Worm (Caenorhabditis elegans): Measurements from ENCODE around the gene F02A9.1.

The F02A9.1 gene

DNA sequence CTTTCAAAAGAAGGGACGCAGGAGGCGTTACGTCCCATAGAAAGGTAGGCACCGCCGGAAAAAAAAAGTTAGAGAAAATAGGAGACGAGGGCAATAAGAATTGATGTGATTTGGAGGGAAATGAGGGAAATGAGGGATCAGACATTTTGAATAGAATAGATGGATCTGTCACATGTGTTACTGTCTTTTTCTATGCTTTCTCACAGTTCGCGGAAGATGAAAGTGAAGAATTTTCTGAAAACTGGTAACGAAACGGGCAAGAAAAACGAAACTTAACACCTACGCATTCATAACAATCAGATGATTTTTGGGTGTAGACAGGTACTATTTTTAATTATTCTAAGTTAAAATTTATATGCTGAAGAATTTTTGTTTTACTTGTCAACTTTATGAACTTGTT is 40.0 kb downstream of the F02A9.1 start, which contains the start of gene R107.9:
TSS of gene R107.9 (plus strand) at position 301 of the 400 bp plus-strand sequence.
- TF ChIP-seq lin-29 (GFP tag; IDR thresholded peaks at IDR 0.05): no peak
- no peak for TF ChIP-seq hlh-30 (tag; optimal IDR thresholded peaks at IDR 0.05; ENCODE audit: insufficient read depth)
- TF ChIP-seq mxl-2 (GFP tag; conservative IDR thresholded peaks at IDR 0.05): no peak
- no peak for TF ChIP-seq lin-15B (tag; optimal IDR thresholded peaks at IDR 0.05)
- TF ChIP-seq zfp-2 (tag; optimal IDR thresholded peaks at IDR 0.05): no peak
- TF ChIP-seq vab-7 (GFP tag; IDR thresholded peaks at IDR 0.05): no peak
- TF ChIP-seq zfp-3 (GFP tag; conservative IDR thresholded peaks at IDR 0.05): no peak
- no peak for TF ChIP-seq unc-39 (tag; optimal IDR thresholded peaks at IDR 0.05)
- no peak for TF ChIP-seq zip-2 (tag; optimal IDR thresholded peaks at IDR 0.05)
- TF ChIP-seq daf-8 (GFP tag; IDR thresholded peaks at IDR 0.05): no peak
- TF ChIP-seq fkh-10 (GFP tag; optimal IDR thresholded peaks at IDR 0.05): no peak
- no peak for TF ChIP-seq aly-2 (tag; optimal IDR thresholded peaks at IDR 0.05)
- TF ChIP-seq mes-2 (tag; optimal IDR thresholded peaks at IDR 0.05; ENCODE audit: poor library complexity, severe bottlenecking): no peak

DNA sequence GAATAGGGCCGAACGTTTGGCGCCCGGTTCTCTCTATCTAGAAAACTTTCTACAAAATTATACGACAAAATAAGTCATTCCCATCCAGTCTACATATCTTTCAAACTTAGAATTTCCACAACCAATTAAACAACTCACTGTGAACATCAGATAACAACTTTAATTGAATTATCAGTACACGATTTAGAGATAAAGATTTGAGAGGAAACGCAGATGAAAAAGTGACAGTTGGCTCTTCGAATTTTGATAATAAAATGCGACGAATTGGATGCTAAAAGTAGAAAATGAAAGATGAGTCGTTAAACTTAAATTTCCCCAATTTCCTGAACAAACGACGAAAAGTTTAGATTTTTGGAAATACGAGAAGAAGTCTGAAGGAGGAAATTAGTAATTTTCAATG is 42.6 kb downstream of the F02A9.1 start:
- TF ChIP-seq daf-16 (GFP tag; optimal IDR thresholded peaks at IDR 0.05) (no peak), daf-16 (tag; optimal IDR thresholded peaks at IDR 0.05) (peak; percentile 66), lsy-2 (tag; optimal IDR thresholded peaks at IDR 0.05) (no peak), unc-130 (GFP tag; optimal IDR thresholded peaks at IDR 0.05) (no peak), daf-8 (GFP tag; IDR thresholded peaks at IDR 0.05) (no peak), nhr-10 (tag; optimal IDR thresholded peaks at IDR 0.05) (no peak), nhr-48 (tag; optimal IDR thresholded peaks at IDR 0.05) (no peak), zfp-3 (GFP tag; conservative IDR thresholded peaks at IDR 0.05) (no peak), tag-97 (GFP tag; IDR thresholded peaks at IDR 0.05) (no peak), hlh-11 (tag; optimal IDR thresholded peaks at IDR 0.05) (peak; percentile 46), mxl-2 (GFP tag; conservative IDR thresholded peaks at IDR 0.05) (no peak), lin-39 (tag; optimal IDR thresholded peaks at IDR 0.05) (no peak), tra-1 (GFP tag; IDR thresholded peaks at IDR 0.05) (0 out of 2 replicates have a peak, but pooled peaks have one; percentile 23), nhr-102 (tag; optimal IDR thresholded peaks at IDR 0.05) (no peak), Y5F2A.4 (GFP tag; optimal IDR thresholded peaks at IDR 0.05) (no peak), ceh-82 (tag; optimal IDR thresholded peaks at IDR 0.05) (no peak), rbr-2 (tag; optimal IDR thresholded peaks at IDR 0.05) (no peak), egl-27 (tag; optimal IDR thresholded peaks at IDR 0.05) (no peak), php-3 (GFP tag; IDR thresholded peaks at IDR 0.05) (peak; percentile 87), Y48G9A.11 (GFP tag; IDR thresholded peaks at IDR 0.05) (no peak), dve-1 (tag; optimal IDR thresholded peaks at IDR 0.05; ENCODE audit: insufficient read depth) (peak; percentile 83), dmd-6 (GFP tag; IDR thresholded peaks at IDR 0.05) (peak; percentile 53), aha-1 (tag) (no peak), nhr-28 (tag; optimal IDR thresholded peaks at IDR 0.05) (peak; percentile 46), nhr-76 (tag; optimal IDR thresholded peaks at IDR 0.05) (no peak), nhr-11 (tag; optimal IDR thresholded peaks at IDR 0.05) (no peak), vab-7 (GFP tag; IDR thresholded peaks at IDR 0.05) (no peak), spr-1 (tag; optimal IDR thresholded peaks at IDR 0.05) (no peak), pqm-1 (tag; optimal IDR thresholded peaks at IDR 0.05) (peak; percentile 88), ces-1 (GFP tag; optimal IDR thresholded peaks at IDR 0.05) (no peak), madf-5 (GFP tag; IDR thresholded peaks at IDR 0.05) (no peak), ctbp-1 (GFP tag; IDR thresholded peaks at IDR 0.05) (no peak), ZK546.5 (tag; optimal IDR thresholded peaks at IDR 0.05) (no peak), ztf-7 (tag; optimal IDR thresholded peaks at IDR 0.05) (no peak)
